In the genomic region with DNA sequence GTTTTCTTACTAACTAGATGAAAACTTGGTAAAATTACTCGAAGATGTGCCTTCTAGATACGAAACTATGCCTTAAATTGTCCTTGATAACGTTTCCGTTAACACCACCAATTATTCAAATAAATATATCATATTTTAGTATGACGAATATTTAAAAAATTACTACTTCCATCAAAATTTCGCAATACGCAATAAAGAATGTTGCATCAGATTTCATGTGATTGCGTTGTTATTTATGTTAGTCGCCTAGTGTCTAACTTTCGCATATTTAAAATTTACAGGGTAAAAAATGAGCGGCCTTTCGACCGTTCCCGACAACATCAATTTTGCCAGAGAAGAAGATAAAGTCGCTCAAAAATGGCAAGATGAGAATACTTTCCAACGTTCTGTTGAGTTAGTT, we compare ENCODE assay signal across 3 worm cellular contexts.
TF ChIP-seq lines count a peak whose summit lies in the region.

A gene (plus strand): TSS at position 276 of the 400 bp plus-strand sequence.

TF ChIP-seq in whole organism, L2 larva, 48 proteins besides CTCF, POLR2A, EP300 and RAD21:
- TF ChIP-seq nhr-129 (tag; optimal IDR thresholded peaks at IDR 0.05; lab: Kevin White, UChicago) (peak; percentile 11), lin-13 (GFP tag; optimal IDR thresholded peaks at IDR 0.05; lab: Kevin White, UChicago) (no peak)
TF ChIP-seq in whole organism, L2 larva: peak in this region for 1.

TF ChIP-seq in whole organism, mixed stage, embryonic, 35 proteins besides CTCF, POLR2A, EP300 and RAD21:
- TF ChIP-seq zip-8 (tag; optimal IDR thresholded peaks at IDR 0.05; lab: Kevin White, UChicago) = peak; percentile 67
- no peak for TF ChIP-seq hlh-1 (tag; optimal IDR thresholded peaks at IDR 0.05; lab: Kevin White, UChicago)

TF ChIP-seq in whole organism, young adult, 124 proteins besides CTCF, POLR2A, EP300 and RAD21:
- TF ChIP-seq cebp-1 (GFP tag; IDR thresholded peaks at IDR 0.05; lab: Robert Waterston, UW) = no peak; the same call in 1 of the 2 replicates
- peak; percentile 82 for TF ChIP-seq cebp-1 (tag; optimal IDR thresholded peaks at IDR 0.05; lab: Kevin White, UChicago)
- TF ChIP-seq B0261.1 (tag; optimal IDR thresholded peaks at IDR 0.05; lab: Kevin White, UChicago) = no peak
TF ChIP-seq in whole organism, young adult: peak in this region for 1.
